Worm (Caenorhabditis elegans) whole organism, young adult: ENCODE results near the gene R10E9.4.
A peak's percentile ranks its signal among the peaks of the same experiment; 100 is the strongest.
"Not testable (repeated sequence)": the region's sequence is repeated elsewhere in the genome, so short reads cannot be mapped to it uniquely, and the experiment has no call there.

Experiments
- B0019.2 ChIP-seq: fragments of 200-800 bp; sonication (Bioruptor generic); conservative IDR thresholded peaks from 2 replicates; pipeline ENCODE4 v1.3.6; 2022; ENCODE audit warnings: missing genetic modification reagents, missing genetic modification characterization, missing compliant biosample characterization
- B0261.1 ChIP-seq: sonication (generic microtip); optimal IDR thresholded peaks from 2 replicates; lab custom pipeline; 2016; ENCODE audit warnings: mild to moderate bottlenecking, missing genetic modification characterization, moderate library complexity, missing compliant biosample characterization
- B0336.3 ChIP-seq: fragments of 200-800 bp; sonication (Bioruptor generic); IDR thresholded peaks from 2 replicates; pipeline ENCODE4 v1.3.6; 2022; ENCODE audit warnings: missing genetic modification characterization, missing compliant biosample characterization
- C17E4.6 ChIP-seq: fragments of 200-800 bp; sonication (Bioruptor generic); IDR thresholded peaks from 2 replicates; pipeline ENCODE4 v1.3.6; 2022; ENCODE audit warnings: missing genetic modification reagents, missing genetic modification characterization, missing compliant biosample characterization
- F22D6.2 ChIP-seq: sonication (generic microtip); optimal IDR thresholded peaks from 2 replicates; lab custom pipeline; 2016; ENCODE audit warnings: mild to moderate bottlenecking, missing genetic modification characterization, missing compliant biosample characterization
- F23B12.7 ChIP-seq: sonication (generic microtip); optimal IDR thresholded peaks from 2 replicates; lab custom pipeline; 2017; ENCODE audit warnings: missing genetic modification characterization, mild to moderate bottlenecking, missing compliant biosample characterization, antibody characterized with exemption, moderate library complexity; ENCODE audit not compliant: insufficient read depth
- F33H1.4 ChIP-seq: fragments of 200-800 bp; sonication (Bioruptor generic); IDR thresholded peaks from 2 replicates; pipeline ENCODE4 v1.3.6; 2022; ENCODE audit warnings: missing genetic modification reagents, missing genetic modification characterization, missing compliant biosample characterization
- Y56A3A.18 ChIP-seq: fragments of 200-800 bp; sonication (Bioruptor generic); IDR thresholded peaks from 2 replicates; pipeline ENCODE4 v1.3.6; 2022; ENCODE audit warnings: missing genetic modification reagents, missing genetic modification characterization, missing compliant biosample characterization
- Y95B8A.8 ChIP-seq: fragments of 200-800 bp; sonication (Bioruptor generic); IDR thresholded peaks from 2 replicates; pipeline ENCODE4 v1.3.6; 2022; ENCODE audit warnings: missing genetic modification reagents, missing genetic modification characterization, missing compliant biosample characterization
- attf-3 ChIP-seq: fragments of 200-800 bp; sonication (Bioruptor generic); conservative IDR thresholded peaks from 2 replicates; pipeline ENCODE4 v1.3.6; 2022; ENCODE audit warnings: missing genetic modification reagents, missing genetic modification characterization, missing compliant biosample characterization
- attf-5 ChIP-seq: fragments of 200-800 bp; sonication (Bioruptor generic); optimal IDR thresholded peaks from 2 replicates; lab custom pipeline; 2018; ENCODE audit warnings: mild to moderate bottlenecking, missing genetic modification characterization, missing compliant biosample characterization
- ceh-58 ChIP-seq: fragments of 200-800 bp; sonication (Bioruptor generic); IDR thresholded peaks from 2 replicates; pipeline ENCODE4 v1.3.6; 2022; ENCODE audit warnings: missing genetic modification characterization, missing compliant biosample characterization
- dpff-1 ChIP-seq: sonication (generic microtip); optimal IDR thresholded peaks from 2 replicates; lab custom pipeline; 2017; ENCODE audit warnings: mild to moderate bottlenecking, missing genetic modification characterization, missing compliant biosample characterization
- gei-17 ChIP-seq: fragments of 200-800 bp; sonication (Bioruptor generic); optimal IDR thresholded peaks from 2 replicates; lab custom pipeline; 2018; ENCODE audit warnings: mild to moderate bottlenecking, missing genetic modification characterization, missing compliant biosample characterization
- hmg-1.2 ChIP-seq: fragments of 200-800 bp; sonication (Bioruptor generic); IDR thresholded peaks from 2 replicates; pipeline ENCODE4 v1.3.6; 2022; ENCODE audit warnings: missing genetic modification reagents, missing genetic modification characterization, missing compliant biosample characterization
- hsf-1 ChIP-seq: fragments of 200-800 bp; sonication (Bioruptor generic); IDR thresholded peaks from 2 replicates; pipeline ENCODE4 v1.3.6; 2022; ENCODE audit warnings: missing genetic modification reagents, missing genetic modification characterization, missing compliant biosample characterization
- lag-1 ChIP-seq: fragments of 200-800 bp; sonication (Bioruptor generic); IDR thresholded peaks from 2 replicates; pipeline ENCODE4 v1.3.6; 2022; ENCODE audit warnings: missing genetic modification reagents, missing genetic modification characterization, missing compliant biosample characterization
- lin-35 ChIP-seq, 3 experiments: fragments of 150-350 bp in 2 of 3; sonication (generic microtip) in 1 of 3; optimal IDR thresholded peaks; 2 replicates each; lab custom pipeline; 2014 to 2018; ENCODE audit warnings: missing biosample characterization in 3 of 3, missing genetic modification characterization in 3 of 3, missing genetic modification reagents in 3 of 3
- lin-40 ChIP-seq: sonication (generic microtip); optimal IDR thresholded peaks from 2 replicates; lab custom pipeline; 2016; ENCODE audit warnings: missing genetic modification characterization, mild to moderate bottlenecking, missing compliant biosample characterization, missing genotype, missing genetic modification reagents
- lsl-1 ChIP-seq: fragments of 200-800 bp; sonication (Bioruptor generic); optimal IDR thresholded peaks from 2 replicates; lab custom pipeline; 2018; ENCODE audit warnings: mild to moderate bottlenecking, missing genetic modification characterization, moderate library complexity, missing compliant biosample characterization
- madf-6 ChIP-seq: fragments of 200-800 bp; sonication (Bioruptor generic); IDR thresholded peaks from 2 replicates; pipeline ENCODE4 v1.3.6; 2022; ENCODE audit warnings: missing genetic modification reagents, missing genetic modification characterization, missing compliant biosample characterization
- nfya-1 ChIP-seq: sonication (generic microtip); optimal IDR thresholded peaks from 2 replicates; lab custom pipeline; 2017; ENCODE audit warnings: antibody characterized with exemption, missing compliant biosample characterization, missing genetic modification characterization, borderline replicate concordance; ENCODE audit not compliant: insufficient read depth
- nfya-2 ChIP-seq: fragments of 200-800 bp; sonication (Bioruptor generic); IDR thresholded peaks from 2 replicates; pipeline ENCODE4 v1.3.6; 2022; ENCODE audit warnings: missing genetic modification reagents, missing genetic modification characterization, missing compliant biosample characterization
- nhr-80 ChIP-seq: sonication (generic microtip); optimal IDR thresholded peaks from 2 replicates; lab custom pipeline; 2016; ENCODE audit warnings: missing genetic modification characterization, missing compliant biosample characterization
- pbrm-1 ChIP-seq: fragments of 200-800 bp; sonication (Bioruptor generic); IDR thresholded peaks from 2 replicates; pipeline ENCODE4 v1.3.6; 2022; ENCODE audit warnings: missing genetic modification reagents, missing genetic modification characterization, missing compliant biosample characterization
- repo-1 ChIP-seq: sonication (generic microtip); optimal IDR thresholded peaks from 2 replicates; lab custom pipeline; 2017; ENCODE audit warnings: mild to moderate bottlenecking, missing genetic modification characterization, missing compliant biosample characterization
- rpc-1 ChIP-seq, 2 experiments: fragments of 150-350 bp in 1 of 2; sonication (generic microtip) in 1 of 2; optimal IDR thresholded peaks; 2 replicates each; lab custom pipeline; 2014 to 2018; ENCODE audit warnings: missing biosample characterization in 1 of 2, missing genetic modification characterization in 1 of 2, missing genetic modification reagents in 1 of 2, missing genotype in 1 of 2
- snpc-1.1 ChIP-seq: sonication (generic microtip); optimal IDR thresholded peaks from 2 replicates; lab custom pipeline; 2017; ENCODE audit warnings: missing genetic modification characterization, mild to moderate bottlenecking, missing compliant biosample characterization, antibody characterized with exemption, moderate library complexity, missing genotype, missing genetic modification reagents; ENCODE audit not compliant: insufficient read depth
- snpc-3.4 ChIP-seq: sonication (generic microtip); optimal IDR thresholded peaks from 2 replicates; lab custom pipeline; 2017; ENCODE audit warnings: missing genetic modification characterization, mild to moderate bottlenecking, missing compliant biosample characterization, antibody characterized with exemption, moderate library complexity, missing genotype, missing genetic modification reagents
- snpc-4 ChIP-seq, 5 experiments: fragments of 150-350 bp in 1 of 5; sonication (generic microtip) in 4 of 5; optimal IDR thresholded peaks; 2 replicates each; lab custom pipeline; 2014 to 2018; ENCODE audit warnings: missing genetic modification characterization in 5 of 5, missing biosample characterization in 3 of 5, antibody characterized with exemption in 2 of 5, mild to moderate bottlenecking in 2 of 5, missing compliant biosample characterization in 2 of 5, missing genotype in 2 of 5, moderate library complexity in 2 of 5, missing genetic modification reagents in 1 of 5
- somi-1 ChIP-seq: fragments of 200-800 bp; sonication (Bioruptor generic); optimal IDR thresholded peaks from 2 replicates; lab custom pipeline; 2018; ENCODE audit warnings: mild to moderate bottlenecking, missing genetic modification characterization, missing compliant biosample characterization
- sptf-2 ChIP-seq: fragments of 200-800 bp; sonication (Bioruptor generic); optimal IDR thresholded peaks from 2 replicates; lab custom pipeline; 2018; ENCODE audit warnings: mild to moderate bottlenecking, missing genetic modification characterization, missing compliant biosample characterization
- unc-62 ChIP-seq: fragments of 150-350 bp; optimal IDR thresholded peaks from 2 replicates; lab custom pipeline; 2014; ENCODE audit warnings: missing biosample characterization, missing genetic modification reagents, missing genetic modification characterization
- xnd-1 ChIP-seq: sonication (generic microtip); optimal IDR thresholded peaks from 2 replicates; lab custom pipeline; 2016; ENCODE audit warnings: missing genotype, missing genetic modification reagents, missing genetic modification characterization, missing compliant biosample characterization
- zfh-2 ChIP-seq: fragments of 200-800 bp; sonication (Bioruptor generic); conservative IDR thresholded peaks from 2 replicates; pipeline ENCODE4 v1.3.6; 2022; ENCODE audit warnings: missing genetic modification reagents, missing genetic modification characterization, missing compliant biosample characterization
- zim-3 ChIP-seq: sonication (generic microtip); optimal IDR thresholded peaks from 2 replicates; lab custom pipeline; 2017; ENCODE audit warnings: mild to moderate bottlenecking, missing genetic modification characterization, moderate library complexity, missing compliant biosample characterization
- ztf-3 ChIP-seq: fragments of 200-800 bp; sonication (Bioruptor generic); optimal IDR thresholded peaks from 2 replicates; lab custom pipeline; 2018; ENCODE audit warnings: mild to moderate bottlenecking, missing genetic modification characterization, missing compliant biosample characterization

R10E9.4 gene

DNA sequence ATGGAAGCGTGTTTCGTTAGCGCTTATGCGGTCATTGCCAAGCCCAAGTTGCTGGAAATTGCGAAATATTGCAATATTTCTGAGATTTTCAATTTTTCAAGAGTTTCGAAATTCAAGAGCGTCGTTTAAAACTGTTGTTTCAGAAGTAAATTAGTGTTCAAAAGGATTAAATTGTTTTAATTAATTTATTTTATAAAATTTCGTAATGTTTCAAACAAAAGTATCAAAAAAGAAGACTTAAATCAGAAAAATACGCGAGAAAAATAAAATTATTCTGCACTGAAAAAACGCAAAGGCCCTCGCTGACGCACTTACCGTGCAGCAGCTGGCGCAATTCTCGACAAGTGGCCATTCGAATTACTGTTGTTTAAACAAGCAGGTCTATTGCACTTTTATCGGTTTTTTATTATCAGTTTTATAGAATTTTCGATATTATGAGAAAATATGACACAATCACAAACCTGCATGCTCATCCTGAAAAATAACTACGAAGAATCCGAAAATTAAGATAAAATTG, 31.5 kb upstream of the R10E9.4 start, which contains the start of gene tif-1A (continued):
- no peak for TF ChIP-seq sptf-2
- no peak for TF ChIP-seq lag-1 (GFP tag; lab: Robert Waterston, UW)
- TF ChIP-seq F23B12.7 (tag; lab: Kevin White, UChicago), result peak; percentile 87
- peak; percentile 79 for TF ChIP-seq snpc-3.4 (tag; lab: Kevin White, UChicago)
- TF ChIP-seq Y95B8A.8 (GFP tag; lab: Robert Waterston, UW), result no peak
- TF ChIP-seq zfh-2 (GFP tag; lab: Robert Waterston, UW), result no peak
- TF ChIP-seq nfya-2 (GFP tag; lab: Robert Waterston, UW), result no peak
- no peak for TF ChIP-seq ztf-3
- TF ChIP-seq zim-3 (tag; lab: Kevin White, UChicago), result no peak
- TF ChIP-seq xnd-1 (tag; lab: Kevin White, UChicago), result peak; percentile 19
- no peak for TF ChIP-seq B0261.1 (tag; lab: Kevin White, UChicago)
- peak; percentile 72 for TF ChIP-seq lsl-1
- peak; percentile 59 for TF ChIP-seq F33H1.4 (GFP tag; lab: Robert Waterston, UW)
- TF ChIP-seq rpc-1 (optimal IDR thresholded peaks at IDR 0.05; lab: Kevin White, UChicago), result no peak
- no peak for TF ChIP-seq rpc-1 (tag; optimal IDR thresholded peaks at IDR 0.05; lab: Kevin White, UChicago)
- TF ChIP-seq C17E4.6 (GFP tag; lab: Robert Waterston, UW), result no peak
- TF ChIP-seq lin-35 (GFP tag; optimal IDR thresholded peaks at IDR 0.05; lab: Kevin White, UChicago), result peak in 1 of 3 experiments; percentile 81
- no peak for TF ChIP-seq gei-17
- peak; percentile 82 for TF ChIP-seq pbrm-1 (GFP tag; lab: Robert Waterston, UW)
- no peak for TF ChIP-seq ceh-58 (GFP tag; lab: Robert Waterston, UW)
- TF ChIP-seq nhr-80 (tag; lab: Kevin White, UChicago), result peak; percentile 87
- TF ChIP-seq madf-6, result peak; percentile 77
- TF ChIP-seq F22D6.2, result no peak
- peak; percentile 88 for TF ChIP-seq attf-5 (GFP tag; lab: Kevin White, UChicago)
- peak; percentile 70 for TF ChIP-seq repo-1 (tag; lab: Kevin White, UChicago)
- no peak for TF ChIP-seq nfya-1 (tag; lab: Kevin White, UChicago)
- TF ChIP-seq hmg-1.2 (GFP tag; lab: Robert Waterston, UW), result peak; percentile 51; the same call in 1 of the 2 replicates
- TF ChIP-seq B0336.3 (GFP tag; lab: Robert Waterston, UW), result peak; percentile 57; the same call in 1 of the 2 replicates
- TF ChIP-seq dpff-1, result no peak
- no peak for TF ChIP-seq B0019.2
- TF ChIP-seq Y56A3A.18 (GFP tag; lab: Robert Waterston, UW), result no peak
- TF ChIP-seq unc-62, result peak; percentile 4

DNA sequence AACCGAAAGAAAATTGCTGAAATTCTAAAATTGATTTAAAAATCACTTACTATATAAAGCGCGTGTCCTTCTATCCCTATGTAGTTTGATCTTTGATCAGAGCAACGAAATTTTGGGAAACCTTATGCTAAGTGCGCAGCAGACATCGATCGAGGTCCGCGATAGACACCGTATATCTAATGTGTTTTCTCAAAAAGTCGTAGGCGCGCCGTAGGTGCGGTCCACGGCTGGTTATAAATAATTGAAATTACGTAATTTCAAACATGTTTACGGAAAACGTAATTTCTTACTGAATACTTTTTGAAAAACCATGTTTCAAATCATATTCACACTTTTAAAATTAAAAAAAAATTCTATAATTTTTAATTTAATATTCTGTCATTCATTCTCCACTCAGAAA, 28.9 kb upstream of the R10E9.4 start:
- not testable (repeated sequence) for TF ChIP-seq snpc-4 (GFP tag; optimal IDR thresholded peaks at IDR 0.05; lab: Kevin White, UChicago)
- TF ChIP-seq snpc-4 (tag; optimal IDR thresholded peaks at IDR 0.05; lab: Kevin White, UChicago) (peak in 3 of 4 experiments; percentile 16 to 78 (median 66)), snpc-1.1 (tag; lab: Kevin White, UChicago) (peak; percentile 9)

DNA sequence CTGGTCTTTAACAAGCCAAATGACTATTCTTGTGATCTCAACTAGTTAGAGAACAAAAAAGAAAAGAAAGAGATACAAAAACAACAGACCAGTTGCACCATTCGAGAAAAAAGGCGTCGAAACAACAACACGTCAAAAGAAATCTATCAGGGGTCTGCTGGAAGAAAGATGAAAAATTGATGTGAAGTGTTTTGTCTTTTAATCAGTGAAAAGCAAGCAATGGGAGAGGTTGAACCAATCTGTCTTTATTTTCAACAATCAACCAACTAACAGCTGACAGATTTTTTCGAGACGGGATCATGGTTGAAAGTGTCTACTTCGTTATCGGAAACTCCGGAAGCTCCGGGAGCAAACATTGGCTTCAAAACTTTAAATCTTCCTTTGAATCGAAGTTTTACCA, 21.9 kb upstream of the R10E9.4 start:
- TF ChIP-seq lag-1 (GFP tag; lab: Robert Waterston, UW), result no peak
- TF ChIP-seq hsf-1 (GFP tag; lab: Robert Waterston, UW), result no peak
- TF ChIP-seq somi-1 (GFP tag; lab: Kevin White, UChicago), result no peak
- no peak for TF ChIP-seq lin-40
- no peak for TF ChIP-seq attf-3 (GFP tag; lab: Robert Waterston, UW)
